Fruit fly (Drosophila melanogaster) whole organism, prepupa: ENCODE results near the gene smg.

Source experiments
- CG10669 ChIP-seq: fragments of 200-800 bp; sonication (Bioruptor generic); optimal IDR thresholded peaks from 3 replicates; lab custom pipeline; 2018; ENCODE audit warnings: missing biosample characterization, mild to moderate bottlenecking, missing genetic modification characterization, moderate library complexity
- CG16779 ChIP-seq: fragments of 200-800 bp; sonication (Bioruptor generic); optimal IDR thresholded peaks from 3 replicates; lab custom pipeline; 2017; ENCODE audit warnings: missing biosample characterization, mild to moderate bottlenecking, missing genetic modification characterization
- CG31627 ChIP-seq: fragments of 200-800 bp; sonication (Bioruptor generic); optimal IDR thresholded peaks from 3 replicates; lab custom pipeline; 2016; ENCODE audit warnings: missing biosample characterization, missing genetic modification characterization
- CG8632 ChIP-seq: fragments of 200-800 bp; sonication (Bioruptor generic); optimal IDR thresholded peaks from 3 replicates; lab custom pipeline; 2016; ENCODE audit warnings: missing biosample characterization, missing genetic modification characterization
- CG9139 ChIP-seq: fragments of 200-800 bp; sonication (Bioruptor generic); optimal IDR thresholded peaks from 3 replicates; lab custom pipeline; 2017; ENCODE audit warnings: missing biosample characterization, mild to moderate bottlenecking, missing genetic modification characterization
- Eip78C ChIP-seq: fragments of 200-800 bp; sonication (Bioruptor generic); peaks from one replicate; lab custom pipeline; 2016; ENCODE audit warnings: missing biosample characterization, missing genetic modification characterization
- Ets96B ChIP-seq: fragments of 200-800 bp; optimal IDR thresholded peaks from 2 replicates; lab custom pipeline; 2019; ENCODE audit warnings: missing biosample characterization, mild to moderate bottlenecking, missing genetic modification characterization, moderate library complexity
- OdsH ChIP-seq: fragments of 200-800 bp; sonication (Bioruptor generic); optimal IDR thresholded peaks from 3 replicates; lab custom pipeline; 2016; ENCODE audit warnings: missing biosample characterization, missing genetic modification characterization
- achi ChIP-seq: fragments of 200-800 bp; sonication (Bioruptor generic); optimal IDR thresholded peaks from 3 replicates; lab custom pipeline; 2016; ENCODE audit warnings: missing biosample characterization, missing genetic modification characterization
- dac ChIP-seq: fragments of 200-800 bp; sonication (Bioruptor generic); optimal IDR thresholded peaks from 2 replicates; lab custom pipeline; 2017; ENCODE audit warnings: missing biosample characterization, mild to moderate bottlenecking, missing genetic modification characterization
- dsx ChIP-seq: fragments of 200-800 bp; optimal IDR thresholded peaks from 3 replicates; lab custom pipeline; 2019; ENCODE audit warnings: missing biosample characterization, mild to moderate bottlenecking, missing genetic modification characterization, moderate library complexity; ENCODE audit not compliant: poor library complexity, severe bottlenecking
- fd85E ChIP-seq: fragments of 200-800 bp; sonication (Bioruptor generic); optimal IDR thresholded peaks from 3 replicates; lab custom pipeline; 2016; ENCODE audit warnings: missing biosample characterization, missing genetic modification characterization
- vri ChIP-seq: fragments of 200-800 bp; sonication (Bioruptor generic); optimal IDR thresholded peaks from 3 replicates; lab custom pipeline; 2016; ENCODE audit warnings: missing biosample characterization, mild to moderate bottlenecking, missing genetic modification characterization

DNA sequence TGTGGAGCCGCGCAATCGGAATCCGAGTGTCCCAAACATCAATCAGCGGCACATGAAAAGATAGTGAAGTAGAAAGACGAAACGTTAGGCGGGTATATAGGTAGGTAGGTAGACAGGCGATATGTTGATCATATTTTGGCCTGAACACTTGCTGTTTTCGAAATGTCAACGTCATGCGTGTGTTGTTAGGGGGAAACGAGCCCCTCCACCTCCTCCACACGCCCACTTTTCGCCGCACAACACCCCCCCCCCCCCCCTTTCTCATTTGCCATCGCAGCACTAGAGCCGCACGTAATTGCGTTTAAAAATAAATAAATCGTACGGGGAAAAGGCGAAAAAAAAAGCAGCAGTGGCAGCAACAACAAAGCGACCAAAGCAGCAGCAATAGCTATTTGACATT, 48.0 kb downstream of the smg start:
- TF ChIP-seq vri (no peak), CG31627 (GFP tag; lab: Kevin White, UChicago) (no peak), Eip78C (no peak), CG9139 (GFP tag; lab: Kevin White, UChicago) (no peak), dsx (GFP tag; lab: Kevin White, UChicago) (no peak), CG10669 (GFP tag; lab: Kevin White, UChicago) (no peak), CG8632 (GFP tag; lab: Kevin White, UChicago) (no peak), dac (GFP tag; lab: Kevin White, UChicago) (no peak), achi (GFP tag; lab: Kevin White, UChicago) (no peak), OdsH (GFP tag; lab: Kevin White, UChicago) (no peak), CG16779 (tag; lab: Kevin White, UChicago) (no peak), fd85E (GFP tag; lab: Kevin White, UChicago) (no peak), Ets96B (tag; lab: Kevin White, UChicago) (no peak)
